Worm (Caenorhabditis elegans) whole organism, mixed stage, embryonic: ENCODE measurements around the gene C04A11.1.

Experiments
- M03D4.4 ChIP-seq: sonication (generic microtip); optimal IDR thresholded peaks from 2 replicates; lab custom pipeline; 2017; ENCODE audit warnings: mild to moderate bottlenecking, missing genetic modification characterization, missing compliant biosample characterization
- bed-3 ChIP-seq: fragments of 200-800 bp; sonication (Bioruptor generic); optimal IDR thresholded peaks from 3 replicates; lab custom pipeline; 2018; ENCODE audit warnings: mild to moderate bottlenecking, missing genetic modification characterization, moderate library complexity, missing compliant biosample characterization
- blmp-1 ChIP-seq: fragments of 150-350 bp; optimal IDR thresholded peaks from 2 replicates; lab custom pipeline; 2014; ENCODE audit warnings: missing biosample characterization, missing genetic modification characterization
- ceh-39 ChIP-seq: fragments of 150-350 bp; optimal IDR thresholded peaks from 2 replicates; lab custom pipeline; 2014; ENCODE audit warnings: missing biosample characterization, missing genetic modification characterization
- ceh-43 ChIP-seq: fragments of 200-800 bp; sonication (Bioruptor generic); optimal IDR thresholded peaks from 2 replicates; lab custom pipeline; 2018; ENCODE audit warnings: mild to moderate bottlenecking, missing genetic modification characterization, moderate library complexity, missing compliant biosample characterization
- ceh-83 ChIP-seq: fragments of 200-800 bp; sonication (Bioruptor generic); optimal IDR thresholded peaks from 2 replicates; lab custom pipeline; 2018; ENCODE audit warnings: mild to moderate bottlenecking, missing genetic modification characterization, missing compliant biosample characterization
- ces-1 ChIP-seq: fragments of 150-350 bp; optimal IDR thresholded peaks from 2 replicates; lab custom pipeline; 2014; ENCODE audit warnings: missing biosample characterization, missing genetic modification reagents, missing genetic modification characterization
- cnd-1 ChIP-seq: fragments of 200-800 bp; sonication (Bioruptor generic); optimal IDR thresholded peaks from 2 replicates; lab custom pipeline; 2018; ENCODE audit warnings: mild to moderate bottlenecking, missing genetic modification characterization, missing compliant biosample characterization
- elt-3 ChIP-seq: fragments of 150-350 bp; optimal IDR thresholded peaks from 2 replicates; lab custom pipeline; 2014; ENCODE audit warnings: missing biosample characterization, missing genetic modification characterization
- flh-1 ChIP-seq: fragments of 200-800 bp; sonication (Bioruptor generic); optimal IDR thresholded peaks from 2 replicates; lab custom pipeline; 2018; ENCODE audit warnings: mild to moderate bottlenecking, missing genetic modification characterization, moderate library complexity, missing compliant biosample characterization
- hlh-1 ChIP-seq: fragments of 150-350 bp; optimal IDR thresholded peaks from 2 replicates; lab custom pipeline; 2014; ENCODE audit warnings: missing biosample characterization, missing genetic modification reagents, missing genetic modification characterization
- lin-32 ChIP-seq: fragments of 200-800 bp; sonication (Bioruptor generic); optimal IDR thresholded peaks from 2 replicates; lab custom pipeline; 2018; ENCODE audit warnings: mild to moderate bottlenecking, missing genetic modification characterization, missing compliant biosample characterization
- lsy-2 ChIP-seq: fragments of 150-350 bp; optimal IDR thresholded peaks from 2 replicates; lab custom pipeline; 2014; ENCODE audit warnings: missing biosample characterization, missing genetic modification characterization
- mab-5 ChIP-seq: fragments of 150-350 bp; optimal IDR thresholded peaks from 2 replicates; lab custom pipeline; 2014; ENCODE audit warnings: missing biosample characterization, missing genetic modification characterization
- mls-2 ChIP-seq: sonication (generic microtip); optimal IDR thresholded peaks from 2 replicates; lab custom pipeline; 2016; ENCODE audit warnings: mild to moderate bottlenecking, missing genetic modification characterization, moderate library complexity, missing compliant biosample characterization
- nhr-12 ChIP-seq: fragments of 150-350 bp; optimal IDR thresholded peaks from 2 replicates; lab custom pipeline; 2014; ENCODE audit warnings: missing biosample characterization, missing genetic modification characterization
- nhr-2 ChIP-seq: fragments of 150-350 bp; optimal IDR thresholded peaks from 2 replicates; lab custom pipeline; 2014; ENCODE audit warnings: missing biosample characterization, missing genetic modification characterization
- nhr-237 ChIP-seq: fragments of 150-350 bp; optimal IDR thresholded peaks from 2 replicates; lab custom pipeline; 2014; ENCODE audit warnings: missing biosample characterization, missing genetic modification characterization
- nhr-76 ChIP-seq: sonication (generic microtip); optimal IDR thresholded peaks from 2 replicates; lab custom pipeline; 2017; ENCODE audit warnings: missing biosample characterization, missing genetic modification characterization
- pha-4 ChIP-seq: fragments of 150-350 bp; optimal IDR thresholded peaks from 2 replicates; lab custom pipeline; 2018; ENCODE audit warnings: missing biosample characterization, missing genetic modification reagents, missing genetic modification characterization
- sem-2 ChIP-seq: fragments of 200-800 bp; sonication (Bioruptor generic); optimal IDR thresholded peaks from 2 replicates; lab custom pipeline; 2018; ENCODE audit warnings: mild to moderate bottlenecking, missing genetic modification characterization, missing compliant biosample characterization
- sptf-1 ChIP-seq: sonication (generic microtip); optimal IDR thresholded peaks from 2 replicates; lab custom pipeline; 2017; ENCODE audit warnings: mild to moderate bottlenecking, missing genetic modification characterization, moderate library complexity, missing compliant biosample characterization
- tbx-8 ChIP-seq: fragments of 200-800 bp; sonication (Bioruptor generic); optimal IDR thresholded peaks from 2 replicates; lab custom pipeline; 2018; ENCODE audit warnings: mild to moderate bottlenecking, missing genetic modification characterization, moderate library complexity, missing compliant biosample characterization
- unc-120 ChIP-seq: sonication (generic microtip); optimal IDR thresholded peaks from 2 replicates; lab custom pipeline; 2017; ENCODE audit warnings: missing genetic modification characterization, missing compliant biosample characterization; ENCODE audit not compliant: poor library complexity, severe bottlenecking
- unc-39 ChIP-seq: fragments of 150-350 bp; optimal IDR thresholded peaks from 2 replicates; lab custom pipeline; 2014; ENCODE audit warnings: missing biosample characterization, missing genetic modification characterization
- unc-62 ChIP-seq: fragments of 150-350 bp; optimal IDR thresholded peaks from 2 replicates; lab custom pipeline; 2014; ENCODE audit warnings: missing biosample characterization, missing genetic modification reagents, missing genetic modification characterization
- zip-8 ChIP-seq: fragments of 150-350 bp; optimal IDR thresholded peaks from 2 replicates; lab custom pipeline; 2014; ENCODE audit warnings: missing biosample characterization, missing genetic modification characterization
- ztf-11 ChIP-seq: fragments of 150-350 bp; optimal IDR thresholded peaks from 2 replicates; lab custom pipeline; 2014; ENCODE audit warnings: missing biosample characterization, missing genetic modification characterization

The C04A11.1 gene

ce11 chrX:13646798-13647197 is 13.5 kb upstream of the C04A11.1 start, which contains the start of gene acr-9:
TSS of gene acr-9 (minus strand) at chrX:13646898.
- no peak for TF ChIP-seq blmp-1 (tag; lab: Kevin White, UChicago)
- TF ChIP-seq ztf-11 (tag; lab: Kevin White, UChicago) = no peak
- no peak for TF ChIP-seq ces-1 (GFP tag; lab: Kevin White, UChicago)
- TF ChIP-seq M03D4.4 (tag; lab: Kevin White, UChicago) = no peak
- no peak for TF ChIP-seq lsy-2 (tag; lab: Kevin White, UChicago)
- TF ChIP-seq mab-5 (tag; lab: Kevin White, UChicago) = no peak
- TF ChIP-seq sem-2 (GFP tag; lab: Kevin White, UChicago) = no peak
- TF ChIP-seq pha-4 (tag; lab: Kevin White, UChicago) = no peak
- no peak for TF ChIP-seq flh-1 (GFP tag; lab: Kevin White, UChicago)
- no peak for TF ChIP-seq nhr-76
- TF ChIP-seq tbx-8 (GFP tag; lab: Kevin White, UChicago) = no peak
- TF ChIP-seq unc-62 = no peak
- TF ChIP-seq nhr-2 (tag; lab: Kevin White, UChicago) = no peak
- TF ChIP-seq zip-8 (tag; lab: Kevin White, UChicago) = no peak
- TF ChIP-seq, all 35 proteins: peak for 0

ce11 chrX:13647305-13647704 is 13.0 kb upstream of the C04A11.1 start, which contains the start of gene C40C9.3:
TSS of gene C40C9.3 (plus strand) at chrX:13647605.
- TF ChIP-seq M03D4.4 (tag; lab: Kevin White, UChicago) (no peak), nhr-12 (tag; lab: Kevin White, UChicago) (no peak), sem-2 (GFP tag; lab: Kevin White, UChicago) (no peak), blmp-1 (tag; lab: Kevin White, UChicago) (no peak), lin-32 (GFP tag; lab: Kevin White, UChicago) (no peak), sptf-1 (no peak), hlh-1 (tag; lab: Kevin White, UChicago) (no peak), flh-1 (GFP tag; lab: Kevin White, UChicago) (no peak), ceh-39 (tag; lab: Kevin White, UChicago) (no peak), zip-8 (tag; lab: Kevin White, UChicago) (no peak), bed-3 (no peak), nhr-76 (no peak)

DNA sequence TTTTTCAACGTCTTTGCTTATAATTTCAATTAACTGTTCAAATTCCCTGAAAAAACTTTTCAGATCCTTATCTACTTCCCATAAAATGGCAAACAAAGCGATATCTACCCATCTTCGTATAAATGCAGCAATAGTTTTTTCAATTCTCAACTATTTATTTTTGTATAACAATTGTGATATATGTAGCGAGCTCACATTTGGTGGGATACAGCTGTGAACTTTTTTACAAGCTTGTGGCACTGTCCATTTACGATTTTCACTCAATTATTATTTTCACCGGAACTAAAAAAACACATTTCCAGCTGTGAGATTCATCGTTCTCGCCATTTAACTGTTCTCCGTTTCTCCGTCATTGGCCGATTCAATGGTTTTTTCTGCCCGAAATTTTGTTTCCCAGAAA is 9.5 kb upstream of the C04A11.1 start, which contains the start of gene C40C9.4:
C40C9.4 (plus strand) TSS at position 301 of the 400 bp plus-strand sequence.
- no peak for TF ChIP-seq nhr-76
- no peak for TF ChIP-seq nhr-237

DNA sequence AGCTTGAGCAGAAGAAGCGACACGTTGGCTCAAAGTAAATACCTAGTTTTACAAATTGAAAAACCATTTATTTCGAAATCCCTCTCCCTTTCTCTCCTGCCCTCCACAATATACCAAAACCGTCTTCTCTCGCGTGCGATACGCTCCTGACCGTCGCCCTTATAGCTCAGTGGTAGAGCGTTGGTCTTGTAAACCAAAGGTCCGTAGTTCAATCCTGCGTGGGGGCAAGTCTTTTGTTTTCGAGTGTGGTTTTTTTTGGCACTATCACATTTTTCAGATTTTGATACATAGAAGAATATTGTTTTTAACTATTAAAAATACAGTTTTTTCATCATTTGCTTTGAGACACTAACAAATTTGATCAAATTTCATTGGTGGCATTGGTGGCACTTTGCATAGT is 6.7 kb upstream of the C04A11.1 start:
- TF ChIP-seq flh-1 (GFP tag; lab: Kevin White, UChicago) (no peak), sem-2 (GFP tag; lab: Kevin White, UChicago) (peak; percentile 49), lin-32 (GFP tag; lab: Kevin White, UChicago) (peak; percentile 14), elt-3 (tag; lab: Kevin White, UChicago) (no peak), unc-62 (no peak), sptf-1 (peak; percentile 74), bed-3 (peak; percentile 22), mls-2 (tag; lab: Kevin White, UChicago) (peak; percentile 4), ceh-83 (GFP tag; lab: Kevin White, UChicago) (peak; percentile 65), M03D4.4 (tag; lab: Kevin White, UChicago) (peak; percentile 52), tbx-8 (GFP tag; lab: Kevin White, UChicago) (peak; percentile 13), unc-120 (tag; lab: Kevin White, UChicago) (peak; percentile 4), cnd-1 (tag; lab: Kevin White, UChicago) (peak; percentile 61)

DNA sequence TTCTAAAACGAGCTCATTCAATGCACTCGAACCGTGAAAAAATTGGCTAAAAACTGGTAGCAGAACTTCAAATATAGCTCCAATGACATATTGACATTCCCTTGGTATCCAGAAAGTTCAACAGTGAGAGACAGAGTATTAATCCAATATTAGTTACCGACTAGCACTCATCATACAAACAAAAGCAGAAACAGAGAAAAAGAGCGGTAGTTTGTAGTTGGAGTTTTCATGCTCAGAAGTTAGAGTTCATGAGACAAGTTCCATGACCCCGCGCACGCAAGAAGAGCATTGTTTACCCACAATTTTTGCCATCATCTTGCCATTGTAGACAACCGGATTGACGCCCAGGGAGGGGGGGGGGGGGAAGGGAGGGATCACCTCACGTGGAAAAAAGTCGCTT is 6.0 kb upstream of the C04A11.1 start:
- peak; percentile 10 for TF ChIP-seq sptf-1
- no peak for TF ChIP-seq ceh-43 (GFP tag; lab: Kevin White, UChicago)
- TF ChIP-seq, all 35 proteins: peak for 1

DNA sequence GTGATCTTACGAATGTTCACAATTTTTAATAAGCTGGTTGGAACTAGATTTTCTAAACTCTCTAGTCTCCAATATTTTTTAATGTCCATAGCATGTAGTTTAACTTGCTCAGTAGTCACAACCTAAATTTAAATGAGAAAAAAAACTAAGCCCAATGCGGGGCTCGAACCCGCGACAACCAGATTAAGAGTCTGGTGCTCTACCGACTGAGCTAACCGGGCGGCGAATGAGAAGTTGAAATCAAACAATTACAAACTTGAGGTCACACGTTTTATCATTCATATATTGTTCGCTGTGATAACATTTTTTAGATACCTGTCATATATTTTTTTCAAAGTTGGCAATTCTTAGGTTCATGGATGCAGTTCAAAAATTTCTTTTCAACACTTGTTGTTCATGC is 4.5 kb upstream of the C04A11.1 start:
- TF ChIP-seq unc-39 (tag; lab: Kevin White, UChicago) (no peak), elt-3 (tag; lab: Kevin White, UChicago) (no peak), M03D4.4 (tag; lab: Kevin White, UChicago) (no peak), tbx-8 (GFP tag; lab: Kevin White, UChicago) (no peak), zip-8 (tag; lab: Kevin White, UChicago) (no peak), mls-2 (tag; lab: Kevin White, UChicago) (no peak)
- TF ChIP-seq, all 35 proteins: peak for 0
